Worm (Caenorhabditis elegans) whole organism, early embryonic: ENCODE measurements around the gene grl-29.
"Not testable (repeated sequence)": the region's sequence is repeated elsewhere in the genome, so short reads cannot be mapped to it uniquely, and the experiment has no call there.

Experiments used
- B0310.2 ChIP-seq: sonication (generic microtip); optimal IDR thresholded peaks from 2 replicates; lab custom pipeline; 2016; ENCODE audit warnings: mild to moderate bottlenecking, missing genetic modification characterization, missing compliant biosample characterization
- F13C5.2 ChIP-seq: sonication (generic microtip); optimal IDR thresholded peaks from 2 replicates; lab custom pipeline; 2017; ENCODE audit warnings: mild to moderate bottlenecking, missing genetic modification characterization, inconsistent platforms, missing compliant biosample characterization
- aly-1 ChIP-seq: sonication (generic microtip); optimal IDR thresholded peaks from 2 replicates; lab custom pipeline; 2016; ENCODE audit warnings: missing genetic modification characterization, missing compliant biosample characterization
- ama-1 ChIP-seq: fragments of 150-350 bp; optimal IDR thresholded peaks from 2 replicates; lab custom pipeline; 2014
- ceh-13 ChIP-seq: fragments of 200-800 bp; sonication (Bioruptor generic); optimal IDR thresholded peaks from 2 replicates; lab custom pipeline; 2018; ENCODE audit warnings: mild to moderate bottlenecking, missing genetic modification characterization, missing compliant biosample characterization
- ceh-36 ChIP-seq: sonication (generic microtip); optimal IDR thresholded peaks from 2 replicates; lab custom pipeline; 2016; ENCODE audit warnings: missing genetic modification characterization, inconsistent platforms, missing compliant biosample characterization
- ets-7 ChIP-seq: sonication (generic microtip); optimal IDR thresholded peaks from 2 replicates; lab custom pipeline; 2016; ENCODE audit warnings: missing genotype, missing genetic modification characterization, missing compliant biosample characterization
- flt-1 ChIP-seq: fragments of 200-800 bp; sonication (Bioruptor generic); IDR thresholded peaks from 2 replicates; pipeline ENCODE4 v1.3.6; 2022; ENCODE audit warnings: missing genetic modification characterization, missing compliant biosample characterization
- hmbx-1 ChIP-seq: sonication (generic microtip); optimal IDR thresholded peaks from 2 replicates; lab custom pipeline; 2016; ENCODE audit warnings: mild to moderate bottlenecking, missing genetic modification characterization, missing compliant biosample characterization
- hmg-4 ChIP-seq: fragments of 200-800 bp; sonication (Bioruptor generic); optimal IDR thresholded peaks from 2 replicates; lab custom pipeline; 2018; ENCODE audit warnings: mild to moderate bottlenecking, missing genetic modification characterization, missing compliant biosample characterization
- hnd-1 ChIP-seq: sonication (generic microtip); optimal IDR thresholded peaks from 2 replicates; lab custom pipeline; 2016; ENCODE audit warnings: missing genetic modification characterization, missing compliant biosample characterization
- pes-1 ChIP-seq: fragments of 200-800 bp; sonication (Bioruptor generic); IDR thresholded peaks from 2 replicates; pipeline ENCODE4 v1.3.6; 2022; ENCODE audit warnings: missing genetic modification reagents, missing genetic modification characterization, missing compliant biosample characterization
- scrt-1 ChIP-seq: fragments of 200-800 bp; sonication (Bioruptor generic); IDR thresholded peaks from 2 replicates; pipeline ENCODE4 v1.3.6; 2022; ENCODE audit warnings: missing genetic modification characterization, missing compliant biosample characterization
- sea-1 ChIP-seq: fragments of 200-800 bp; sonication (Bioruptor generic); conservative IDR thresholded peaks from 2 replicates; pipeline ENCODE4 v1.3.6; 2022; ENCODE audit warnings: missing genetic modification characterization, missing compliant biosample characterization
- tbx-11 ChIP-seq: fragments of 200-800 bp; sonication (Bioruptor generic); IDR thresholded peaks from 2 replicates; pipeline ENCODE4 v1.3.6; 2022; ENCODE audit warnings: missing genetic modification characterization, missing compliant biosample characterization
- tbx-37 ChIP-seq: fragments of 200-800 bp; sonication (Bioruptor generic); conservative IDR thresholded peaks from 2 replicates; pipeline ENCODE4 v1.3.6; 2022; ENCODE audit warnings: missing genetic modification reagents, missing genetic modification characterization, missing compliant biosample characterization
- tra-4 ChIP-seq: sonication (generic microtip); optimal IDR thresholded peaks from 2 replicates; lab custom pipeline; 2017; ENCODE audit warnings: missing genetic modification characterization, missing compliant biosample characterization

grl-29 gene

DNA sequence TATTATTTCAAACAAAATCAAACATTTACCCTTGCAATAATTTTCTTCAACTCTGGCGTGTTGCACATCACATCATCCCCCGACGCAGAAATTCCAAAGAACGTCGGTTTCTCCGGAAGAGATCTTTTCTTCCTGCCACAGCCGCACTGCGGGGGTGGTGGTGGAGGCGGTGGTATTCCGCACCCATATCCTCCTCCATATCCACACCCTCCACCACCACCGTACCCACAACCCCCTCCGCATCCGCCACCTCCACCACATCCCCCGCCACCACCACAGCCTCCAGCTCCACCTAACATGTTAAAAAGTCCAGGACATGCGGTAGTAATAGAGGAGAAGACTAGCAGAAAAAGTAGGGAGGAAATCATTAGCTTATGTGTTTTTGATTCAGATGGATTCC, at the start of gene grl-29:
Gene grl-29, minus strand, starts transcription at position 368 of the 400 bp plus-strand sequence.
- TF ChIP-seq tra-4 (tag; lab: Kevin White, UChicago) (no peak), F13C5.2 (tag; lab: Kevin White, UChicago) (no peak), flt-1 (GFP tag; lab: Robert Waterston, UW) (no peak)

ce11 chrV:3600570-3600969, 45.5 kb upstream of the grl-29 start, which contains the start of gene T22F3.7:
Gene T22F3.7 (minus strand): TSS chrV:3600670.
- TF ChIP-seq hnd-1: no peak
- TF ChIP-seq scrt-1: no peak
- TF ChIP-seq ceh-36: no peak
- TF ChIP-seq F13C5.2 (tag; lab: Kevin White, UChicago): no peak
- no peak for TF ChIP-seq tbx-11 (GFP tag; lab: Robert Waterston, UW)
- TF ChIP-seq flt-1 (GFP tag; lab: Robert Waterston, UW): no peak
- TF ChIP-seq tbx-37 (GFP tag; lab: Robert Waterston, UW): no peak
- TF ChIP-seq hmbx-1 (tag; lab: Kevin White, UChicago): no peak
- TF ChIP-seq hmg-4: no peak
- no peak for TF ChIP-seq B0310.2 (tag; lab: Kevin White, UChicago)
- no peak for TF ChIP-seq ama-1
- TF ChIP-seq tra-4 (tag; lab: Kevin White, UChicago): no peak
- no peak for TF ChIP-seq sea-1
- TF ChIP-seq pes-1: no peak

DNA sequence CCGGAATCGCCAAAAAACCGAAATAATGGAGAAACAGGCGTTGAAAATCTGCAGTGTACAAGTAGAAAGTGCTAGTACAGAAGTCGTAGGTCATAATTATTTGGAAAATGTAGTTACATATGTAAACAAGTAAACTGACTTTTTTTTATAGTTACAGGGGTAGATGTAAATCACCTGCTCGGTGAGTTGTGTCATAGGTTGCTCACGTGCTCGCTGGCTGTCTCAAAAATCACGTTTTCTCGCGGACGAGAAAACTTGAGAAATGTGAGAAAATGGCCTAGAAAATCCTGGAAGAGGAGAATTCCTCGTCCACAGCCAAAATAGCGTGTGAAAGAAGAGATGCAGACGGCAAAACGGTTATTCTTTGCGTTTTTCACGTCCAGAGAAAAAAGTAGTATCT, 42.0 kb upstream of the grl-29 start, which contains the start of gene srh-212:
Gene srh-212, minus strand, starts transcription at position 101 of the 400 bp plus-strand sequence.
- TF ChIP-seq hmg-4, hnd-1, pes-1: not testable (repeated sequence)

DNA sequence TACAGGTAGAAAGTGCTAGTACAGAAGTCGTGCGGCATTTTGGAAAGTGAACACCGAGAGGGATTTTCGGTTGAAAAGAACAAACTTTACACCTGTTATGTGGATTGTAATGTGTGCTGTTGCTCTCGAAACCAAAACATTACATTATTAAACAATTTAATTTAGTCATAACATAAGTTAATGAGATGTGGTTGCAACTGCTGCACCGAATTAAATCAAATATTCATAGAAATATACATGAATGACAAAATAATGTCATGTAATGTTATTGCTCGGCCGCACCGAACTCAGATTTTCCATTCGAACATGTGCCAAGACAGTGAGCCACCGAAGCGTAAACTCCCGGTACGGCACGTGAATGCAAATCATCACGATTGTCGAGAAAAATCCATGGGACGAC, 39.9 kb upstream of the grl-29 start, which contains the start of gene srh-213:
Gene srh-213, minus strand, starts transcription at position 101 of the 400 bp plus-strand sequence.
- TF ChIP-seq tra-4 (tag; lab: Kevin White, UChicago) (no peak), B0310.2 (tag; lab: Kevin White, UChicago) (no peak), sea-1 (no peak)

- TF ChIP-seq hnd-1 (no peak), tbx-11 (GFP tag; lab: Robert Waterston, UW) (no peak), hmbx-1 (tag; lab: Kevin White, UChicago) (no peak), pes-1 (no peak), aly-1 (no peak), B0310.2 (tag; lab: Kevin White, UChicago) (no peak)
Observed at ce11 chrV:3592099-3592498, 37.1 kb upstream of the grl-29 start, which contains the start of gene T22F3.12. Gene T22F3.12 (minus strand): TSS chrV:3592199.

ce11 chrV:3588223-3588622, 33.2 kb upstream of the grl-29 start:
- TF ChIP-seq tbx-37 (GFP tag; lab: Robert Waterston, UW): no peak
- 0 out of 2 replicates have a peak, but pooled peaks have one; percentile 23 for TF ChIP-seq pes-1
- no peak for TF ChIP-seq hmbx-1 (tag; lab: Kevin White, UChicago)
- no peak for TF ChIP-seq sea-1

DNA sequence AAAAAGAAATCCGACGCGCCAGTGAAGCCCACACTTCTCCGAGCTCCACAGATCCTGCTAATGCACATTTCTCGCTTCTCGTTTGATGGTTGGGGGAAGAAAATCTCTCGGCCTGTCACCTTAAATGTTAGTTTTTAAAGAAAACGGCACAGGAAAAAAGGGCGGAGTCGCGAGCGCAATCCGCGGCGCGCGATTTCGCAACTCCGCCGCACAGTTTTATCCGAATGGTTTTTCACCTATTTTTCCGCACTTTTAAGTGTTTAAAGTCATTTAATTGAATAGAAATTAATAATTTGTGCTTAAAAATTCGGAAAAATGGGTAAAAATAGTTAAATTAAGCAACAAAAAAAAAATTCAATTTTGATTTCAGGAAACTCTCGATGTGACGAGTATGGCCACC, 32.6 kb upstream of the grl-29 start:
- TF ChIP-seq ama-1 (no peak), tbx-11 (GFP tag; lab: Robert Waterston, UW) (peak; percentile 55; the same call in 1 of the 2 replicates), tbx-37 (GFP tag; lab: Robert Waterston, UW) (no peak), tra-4 (tag; lab: Kevin White, UChicago) (no peak), hnd-1 (peak; percentile 28), hmg-4 (peak; percentile 61), F13C5.2 (tag; lab: Kevin White, UChicago) (peak; percentile 59), scrt-1 (peak; percentile 45; the same call in 1 of the 2 replicates), B0310.2 (tag; lab: Kevin White, UChicago) (peak; percentile 52), hmbx-1 (tag; lab: Kevin White, UChicago) (no peak), ets-7 (tag; lab: Kevin White, UChicago) (no peak), pes-1 (peak; percentile 84), flt-1 (GFP tag; lab: Robert Waterston, UW) (no peak; the same call in 1 of the 2 replicates), ceh-36 (peak; percentile 60), sea-1 (peak; percentile 68; the same call in 1 of the 2 replicates), aly-1 (no peak), ceh-13 (GFP tag; lab: Kevin White, UChicago) (no peak)

DNA sequence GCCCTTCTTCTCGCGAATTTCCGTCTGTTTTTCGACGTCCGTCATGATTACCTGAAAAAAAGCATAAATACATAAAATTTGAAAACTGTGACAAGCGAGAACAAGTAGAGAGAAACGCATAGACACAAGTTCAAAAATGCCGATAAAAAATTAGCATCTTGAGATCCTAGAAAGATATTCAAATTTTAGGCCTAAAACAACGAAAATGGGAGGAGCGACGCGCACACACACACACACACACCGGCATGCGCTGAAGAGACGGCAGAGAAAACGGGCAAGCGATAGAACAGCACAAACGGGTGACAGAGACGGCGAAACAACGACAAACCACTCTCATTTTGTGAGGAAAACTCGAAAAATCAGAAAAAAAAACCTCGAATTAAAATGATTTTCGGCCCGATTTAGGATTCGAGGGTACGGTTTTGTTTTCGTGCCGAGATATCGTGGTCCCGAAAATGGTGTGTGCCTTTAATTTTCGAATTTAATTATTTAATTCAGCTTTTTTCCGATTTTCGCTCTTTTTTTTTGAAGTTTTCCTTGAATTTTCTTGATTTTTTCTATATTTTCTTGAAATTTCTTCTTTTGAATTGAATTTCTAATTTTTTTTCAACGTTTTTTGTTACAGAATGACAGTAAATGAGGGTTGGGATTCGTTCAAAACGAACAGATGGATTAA, 31.1 kb upstream of the grl-29 start, which contains the start of the genes rpl-11.1 and T22F3.2:
Gene rpl-11.1, minus strand, starts transcription at position 51 of the 676 bp plus-strand sequence.
Gene T22F3.2, plus strand, starts transcription at position 626 of the 676 bp plus-strand sequence.
- TF ChIP-seq flt-1 (GFP tag; lab: Robert Waterston, UW) (no peak), hmg-4 (peak; percentile 6)

DNA sequence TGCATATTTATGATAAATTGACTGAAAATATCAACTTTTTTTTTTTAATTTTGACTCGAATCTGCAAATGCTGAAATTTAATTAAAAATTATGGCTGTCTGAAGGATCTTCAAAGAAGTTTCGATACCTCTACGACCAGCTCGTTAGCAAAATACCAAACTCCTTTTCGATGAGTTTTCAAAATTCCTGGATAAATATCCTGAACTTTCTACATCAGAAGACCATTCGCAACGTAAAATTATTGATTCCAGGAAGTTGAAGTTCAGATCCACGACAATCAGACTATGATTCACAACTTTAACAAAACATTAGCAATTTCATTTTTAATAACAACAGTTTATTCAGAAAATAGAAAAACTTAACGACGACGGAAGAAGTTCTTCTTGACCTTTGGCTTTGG, 30.0 kb upstream of the grl-29 start:
- TF ChIP-seq tra-4 (tag; lab: Kevin White, UChicago): no peak
- no peak for TF ChIP-seq tbx-11 (GFP tag; lab: Robert Waterston, UW)
- TF ChIP-seq B0310.2 (tag; lab: Kevin White, UChicago): no peak
- no peak for TF ChIP-seq ets-7 (tag; lab: Kevin White, UChicago)
- no peak for TF ChIP-seq flt-1 (GFP tag; lab: Robert Waterston, UW)
- no peak for TF ChIP-seq sea-1
- no peak for TF ChIP-seq hmbx-1 (tag; lab: Kevin White, UChicago)
- no peak for TF ChIP-seq pes-1
